Fruit fly (Drosophila melanogaster) whole organism, embryonic: ENCODE results near the gene CG10301.

Experiments used
- Abd-B ChIP-seq: fragments of 200-800 bp; sonication (Bioruptor generic); optimal IDR thresholded peaks from 2 replicates; lab custom pipeline; 2018; ENCODE audit warnings: missing biosample characterization, mild to moderate bottlenecking, missing genetic modification characterization, moderate library complexity
- Ada2b ChIP-seq: fragments of 200-800 bp; sonication (Bioruptor generic); IDR thresholded peaks from 2 replicates; pipeline ENCODE4 v1.3.6; 2022; ENCODE audit warnings: missing biosample characterization, missing genetic modification characterization
- BEAF-32 ChIP-seq: fragments of 200-800 bp; sonication (Bioruptor generic); optimal IDR thresholded peaks from 3 replicates; lab custom pipeline; 2017; ENCODE audit warnings: missing biosample characterization, missing genetic modification characterization, mild to moderate bottlenecking, moderate library complexity, missing genetic modification reagents
- Bteb2 ChIP-seq: fragments of 200-800 bp; sonication (Bioruptor generic); optimal IDR thresholded peaks from 2 replicates; lab custom pipeline; 2016; ENCODE audit warnings: missing biosample characterization, missing genetic modification characterization
- CG1233 ChIP-seq: fragments of 200-800 bp; sonication (Bioruptor generic); optimal IDR thresholded peaks from 4 replicates; lab custom pipeline; 2018; ENCODE audit warnings: missing biosample characterization, mild to moderate bottlenecking, missing genetic modification characterization
- CG12391 ChIP-seq: fragments of 200-800 bp; sonication (Bioruptor generic); optimal IDR thresholded peaks from 3 replicates; lab custom pipeline; 2018; ENCODE audit warnings: missing biosample characterization, mild to moderate bottlenecking, missing genetic modification characterization, moderate library complexity
- CG14710 ChIP-seq: fragments of 200-800 bp; sonication (Bioruptor generic); optimal IDR thresholded peaks from 3 replicates; lab custom pipeline; 2019; ENCODE audit warnings: missing biosample characterization, mild to moderate bottlenecking, missing genetic modification characterization, moderate library complexity
- CG14860 ChIP-seq: fragments of 200-800 bp; sonication (Bioruptor generic); IDR thresholded peaks from 3 replicates; pipeline ENCODE4 v1.3.6; 2022; ENCODE audit warnings: missing biosample characterization, missing genetic modification characterization; ENCODE audit not compliant: partially characterized antibody
- CG14965 ChIP-seq: fragments of 200-800 bp; sonication (Bioruptor generic); optimal IDR thresholded peaks from 2 replicates; lab custom pipeline; 2016; ENCODE audit warnings: missing biosample characterization, missing genetic modification characterization, borderline replicate concordance
- CG17802 ChIP-seq: fragments of 200-800 bp; sonication (Bioruptor generic); optimal IDR thresholded peaks from 2 replicates; lab custom pipeline; 2018; ENCODE audit warnings: missing biosample characterization, mild to moderate bottlenecking, missing genetic modification characterization, moderate library complexity
- CG17912 ChIP-seq: fragments of 200-800 bp; sonication (Bioruptor generic); optimal IDR thresholded peaks from 2 replicates; lab custom pipeline; 2018; ENCODE audit warnings: missing biosample characterization, mild to moderate bottlenecking, missing genetic modification characterization
- CG18262 ChIP-seq: fragments of 200-800 bp; optimal IDR thresholded peaks from 3 replicates; lab custom pipeline; 2019; ENCODE audit warnings: missing biosample characterization, mild to moderate bottlenecking, missing genetic modification characterization, moderate library complexity
- CG30020 ChIP-seq: fragments of 200-800 bp; optimal IDR thresholded peaks from 2 replicates; lab custom pipeline; 2019; ENCODE audit warnings: missing biosample characterization, mild to moderate bottlenecking, missing genetic modification characterization, moderate library complexity
- CG31365 ChIP-seq: fragments of 200-800 bp; sonication (Bioruptor generic); optimal IDR thresholded peaks from 2 replicates; lab custom pipeline; 2018; ENCODE audit warnings: missing biosample characterization, mild to moderate bottlenecking, missing genetic modification characterization
- CG3838 ChIP-seq: fragments of 200-800 bp; sonication (Bioruptor generic); optimal IDR thresholded peaks from 3 replicates; lab custom pipeline; 2016; ENCODE audit warnings: missing biosample characterization, missing genetic modification characterization
- CG43689 ChIP-seq: fragments of 200-800 bp; sonication (Bioruptor generic); IDR thresholded peaks from 2 replicates; pipeline ENCODE4 v1.3.6; 2022; ENCODE audit warnings: missing biosample characterization, missing genetic modification characterization
- CG8388 ChIP-seq: fragments of 200-800 bp; sonication (Bioruptor generic); optimal IDR thresholded peaks from 2 replicates; lab custom pipeline; 2019; ENCODE audit warnings: missing biosample characterization, mild to moderate bottlenecking, missing genetic modification characterization, moderate library complexity
- CG8924 ChIP-seq: fragments of 200-800 bp; optimal IDR thresholded peaks from 3 replicates; lab custom pipeline; 2019; ENCODE audit warnings: missing biosample characterization, mild to moderate bottlenecking, missing genetic modification characterization, moderate library complexity
- Dfd ChIP-seq, 2 experiments: fragments of >200 bp; optimal IDR thresholded peaks; 2 replicates each; lab custom pipeline; 2017; ENCODE audit warnings: missing biosample characterization in 2 of 2, missing genetic modification characterization in 2 of 2
- E2f2 ChIP-seq: fragments of 200-800 bp; sonication (Bioruptor generic); IDR thresholded peaks from 2 replicates; pipeline ENCODE4 v1.3.6; 2022; ENCODE audit warnings: missing biosample characterization, missing genetic modification characterization
- Hey ChIP-seq: fragments of 200-800 bp; sonication (Bioruptor generic); optimal IDR thresholded peaks from 3 replicates; lab custom pipeline; 2018; ENCODE audit warnings: missing biosample characterization, mild to moderate bottlenecking, missing genetic modification characterization
- HmgD ChIP-seq: fragments of 200-800 bp; sonication (Bioruptor generic); optimal IDR thresholded peaks from 3 replicates; lab custom pipeline; 2016; ENCODE audit warnings: missing biosample characterization, missing genetic modification characterization
- Lpt ChIP-seq: fragments of >200 bp; optimal IDR thresholded peaks from 2 replicates; lab custom pipeline; 2018; ENCODE audit warnings: missing biosample characterization, missing genetic modification characterization
- NC2α ChIP-seq: fragments of 200-800 bp; sonication (Bioruptor generic); optimal IDR thresholded peaks from 2 replicates; lab custom pipeline; 2016; ENCODE audit warnings: missing biosample characterization, missing genetic modification characterization
- Ptx1 ChIP-seq: fragments of 200-800 bp; sonication (Bioruptor generic); IDR thresholded peaks from 2 replicates; pipeline ENCODE4 v1.3.6; 2022; ENCODE audit warnings: missing biosample characterization, missing genetic modification characterization
- Sin3A ChIP-seq: fragments of >200 bp; optimal IDR thresholded peaks from 2 replicates; lab custom pipeline; 2018
- Taf1 ChIP-seq: fragments of 200-800 bp; sonication (Bioruptor generic); IDR thresholded peaks from 2 replicates; pipeline ENCODE4 v1.3.6; 2022; ENCODE audit warnings: missing biosample characterization, missing genetic modification characterization
- Tbp ChIP-seq: fragments of >200 bp; optimal IDR thresholded peaks from 2 replicates; lab custom pipeline; 2018; ENCODE audit warnings: missing biosample characterization, missing genetic modification characterization
- Xbp1 ChIP-seq: fragments of 200-800 bp; sonication (Bioruptor generic); optimal IDR thresholded peaks from 3 replicates; lab custom pipeline; 2016; ENCODE audit warnings: missing biosample characterization, mild to moderate bottlenecking, missing genetic modification characterization
- YL-1 ChIP-seq: fragments of 200-800 bp; sonication (Bioruptor generic); optimal IDR thresholded peaks from 3 replicates; lab custom pipeline; 2017; ENCODE audit warnings: missing biosample characterization, mild to moderate bottlenecking, missing genetic modification characterization
- ab ChIP-seq: fragments of 200-800 bp; sonication (Bioruptor generic); optimal IDR thresholded peaks from 2 replicates; lab custom pipeline; 2016; ENCODE audit warnings: missing biosample characterization, missing genetic modification characterization
- abd-A ChIP-seq: fragments of 200-800 bp; sonication (Bioruptor generic); optimal IDR thresholded peaks from 3 replicates; lab custom pipeline; 2019; ENCODE audit warnings: missing biosample characterization, mild to moderate bottlenecking, missing genetic modification characterization, moderate library complexity
- ap ChIP-seq: fragments of 200-800 bp; sonication (Bioruptor generic); IDR thresholded peaks from 2 replicates; pipeline ENCODE4 v1.3.6; 2022; ENCODE audit warnings: missing biosample characterization, missing genetic modification characterization
- dysf ChIP-seq: fragments of 200-800 bp; sonication (Bioruptor generic); IDR thresholded peaks from 3 replicates; pipeline ENCODE4 v1.3.6; 2022; ENCODE audit warnings: missing biosample characterization, missing genetic modification characterization
- grn ChIP-seq: fragments of 200-800 bp; sonication (Bioruptor generic); optimal IDR thresholded peaks from 3 replicates; lab custom pipeline; 2017; ENCODE audit warnings: missing biosample characterization, missing genetic modification characterization
- hth ChIP-seq: fragments of >200 bp; optimal IDR thresholded peaks from 2 replicates; lab custom pipeline; 2017; ENCODE audit warnings: inconsistent platforms
- ind ChIP-seq: fragments of 200-800 bp; sonication (Bioruptor generic); optimal IDR thresholded peaks from 3 replicates; lab custom pipeline; 2016; ENCODE audit warnings: missing biosample characterization, missing genetic modification characterization
- maf-S ChIP-seq: fragments of 200-800 bp; sonication (Bioruptor generic); optimal IDR thresholded peaks from 2 replicates; lab custom pipeline; 2016; ENCODE audit warnings: missing biosample characterization, missing genetic modification characterization
- nom ChIP-seq: fragments of 200-800 bp; sonication (Bioruptor generic); optimal IDR thresholded peaks from 2 replicates; lab custom pipeline; 2017; ENCODE audit warnings: missing biosample characterization, missing genetic modification characterization, mild to moderate bottlenecking, moderate library complexity, missing genetic modification reagents
- odd ChIP-seq: fragments of 200-800 bp; sonication (Bioruptor generic); optimal IDR thresholded peaks from 2 replicates; lab custom pipeline; 2017; ENCODE audit warnings: missing biosample characterization, mild to moderate bottlenecking, missing genetic modification characterization
- pfk ChIP-seq: fragments of 200-800 bp; sonication (Bioruptor generic); optimal IDR thresholded peaks from 2 replicates; lab custom pipeline; 2018; ENCODE audit warnings: missing biosample characterization, mild to moderate bottlenecking, missing genetic modification characterization, moderate library complexity
- phol ChIP-seq: fragments of 200-800 bp; sonication (Bioruptor generic); optimal IDR thresholded peaks from 3 replicates; lab custom pipeline; 2018; ENCODE audit warnings: missing biosample characterization, mild to moderate bottlenecking, missing genetic modification characterization, moderate library complexity
- pita ChIP-seq: fragments of 200-800 bp; sonication (Bioruptor generic); optimal IDR thresholded peaks from 2 replicates; lab custom pipeline; 2017; ENCODE audit warnings: missing biosample characterization, mild to moderate bottlenecking, missing genetic modification characterization
- sens-2 ChIP-seq: fragments of 200-800 bp; sonication (Bioruptor generic); IDR thresholded peaks from 2 replicates; pipeline ENCODE4 v1.3.6; 2022; ENCODE audit warnings: missing biosample characterization, missing genetic modification characterization
- seq ChIP-seq: fragments of 200-800 bp; sonication (Bioruptor generic); IDR thresholded peaks from 2 replicates; pipeline ENCODE4 v1.3.6; 2022; ENCODE audit warnings: missing biosample characterization, missing genetic modification characterization
- sna ChIP-seq: fragments of 200-800 bp; sonication (Bioruptor generic); IDR thresholded peaks from 2 replicates; pipeline ENCODE4 v1.3.6; 2022; ENCODE audit warnings: missing biosample characterization, missing genetic modification characterization; ENCODE audit not compliant: partially characterized antibody
- sug ChIP-seq: fragments of 200-800 bp; optimal IDR thresholded peaks from 2 replicates; lab custom pipeline; 2019; ENCODE audit warnings: missing biosample characterization, mild to moderate bottlenecking, missing genetic modification characterization, moderate library complexity
- ttk ChIP-seq: fragments of 200-800 bp; sonication (Bioruptor generic); IDR thresholded peaks from 2 replicates; pipeline ENCODE4 v2.1.2; 2022; ENCODE audit warnings: missing biosample characterization, missing genetic modification characterization
- z ChIP-seq: fragments of 200-800 bp; sonication (Bioruptor generic); IDR thresholded peaks from 3 replicates; pipeline ENCODE4 v1.3.6; 2022; ENCODE audit warnings: missing biosample characterization, missing genetic modification characterization
- zfh2 ChIP-seq: fragments of 200-800 bp; sonication (Bioruptor generic); optimal IDR thresholded peaks from 2 replicates; lab custom pipeline; 2016; ENCODE audit warnings: missing biosample characterization, missing genetic modification characterization

The CG10301 gene

DNA sequence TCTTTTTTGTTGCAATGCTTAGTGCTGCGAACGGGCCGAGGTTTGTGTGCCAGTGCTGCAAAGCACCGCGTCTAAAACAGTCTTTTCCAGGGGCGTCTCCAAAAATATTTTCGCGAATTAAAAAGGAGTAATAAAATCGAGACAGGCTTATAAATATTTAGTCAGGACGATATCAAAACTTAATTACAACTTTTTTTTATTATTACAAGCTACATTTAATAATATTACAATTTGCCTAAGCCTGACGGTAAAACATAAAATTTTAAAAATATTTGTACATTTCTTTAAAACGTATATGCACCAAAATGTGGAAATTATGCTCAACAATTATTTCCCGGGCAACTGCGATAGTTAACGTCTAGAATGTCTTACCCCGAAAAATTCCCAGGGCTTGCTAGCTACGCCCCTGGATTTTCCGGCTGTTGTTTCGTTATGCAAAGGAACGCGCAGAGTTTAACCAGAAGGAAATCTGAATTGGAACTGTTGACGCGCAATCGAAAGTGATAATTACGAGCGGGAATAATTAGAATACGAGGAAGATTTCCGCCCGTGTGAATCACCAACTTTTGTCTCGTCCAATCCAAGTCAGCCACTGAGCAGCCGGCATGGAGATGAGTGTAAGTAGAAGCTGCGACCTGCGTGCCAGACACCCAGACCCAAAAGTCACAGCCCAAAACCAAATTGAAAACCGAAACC is 48.1 kb downstream of the CG10301 start, which contains the start of the genes PTPMT1 and Hrd3 (continued):
- TF ChIP-seq NC2α (GFP tag; lab: Kevin White, UChicago) (peak; percentile 95), z (GFP tag; lab: Robert Waterston, UW) (no peak), CG3838 (GFP tag; lab: Kevin White, UChicago) (peak; percentile 97), Abd-B (GFP tag; lab: Kevin White, UChicago) (peak; percentile 99), CG1233 (GFP tag; lab: Kevin White, UChicago) (peak; percentile 99), sna (GFP tag; lab: Robert Waterston, UW) (no peak), Tbp (GFP tag; lab: Kevin White, UChicago) (no peak), CG43689 (GFP tag; lab: Robert Waterston, UW) (peak; percentile 82), Xbp1 (GFP tag; lab: Kevin White, UChicago) (peak; percentile 99), ind (GFP tag; lab: Kevin White, UChicago) (peak; percentile 99), CG17912 (GFP tag; lab: Kevin White, UChicago) (peak; percentile 86), phol (peak; percentile 99), maf-S (GFP tag; lab: Kevin White, UChicago) (peak; percentile 97), CG31365 (tag; lab: Kevin White, UChicago) (peak; percentile 78), Ada2b (GFP tag; lab: Robert Waterston, UW) (peak; percentile 92), odd (GFP tag; lab: Kevin White, UChicago) (peak; percentile 99), abd-A (no peak), hth (no peak), CG12391 (tag; lab: Kevin White, UChicago) (peak; percentile 99), CG14965 (peak; percentile 70), CG8924 (tag; lab: Kevin White, UChicago) (peak; percentile 99), BEAF-32 (GFP tag; lab: Kevin White, UChicago) (peak; percentile 64), Hey (tag; lab: Kevin White, UChicago) (peak; percentile 90), Dfd (GFP tag; optimal IDR thresholded peaks at IDR 0.05; lab: Kevin White, UChicago) (peak in 1 of 2 experiments; percentile 95), Taf1 (GFP tag; lab: Robert Waterston, UW) (peak; percentile 86), CG14860 (GFP tag; lab: Robert Waterston, UW) (no peak), CG8388 (GFP tag; lab: Kevin White, UChicago) (peak; percentile 97), nom (GFP tag; lab: Kevin White, UChicago) (peak; percentile 96), HmgD (GFP tag; lab: Kevin White, UChicago) (peak; percentile 93), Sin3A (lab: Kevin White, UChicago) (peak; percentile 69), ab (GFP tag; lab: Kevin White, UChicago) (peak; percentile 95), CG30020 (tag; lab: Kevin White, UChicago) (peak; percentile 92), grn (GFP tag; lab: Kevin White, UChicago) (peak; percentile 83), sens-2 (GFP tag; lab: Robert Waterston, UW) (peak; percentile 90), Bteb2 (GFP tag; lab: Kevin White, UChicago) (peak; percentile 98), Ptx1 (GFP tag; lab: Robert Waterston, UW) (peak; percentile 98), CG18262 (tag; lab: Kevin White, UChicago) (peak; percentile 99), ap (GFP tag; lab: Robert Waterston, UW) (peak; percentile 92), CG17802 (peak; percentile 83), YL-1 (GFP tag; lab: Kevin White, UChicago) (peak; percentile 99), zfh2 (GFP tag; lab: Kevin White, UChicago) (peak; percentile 99), E2f2 (peak; percentile 79), dysf (GFP tag; lab: Robert Waterston, UW) (peak; percentile 98), pfk (GFP tag; lab: Kevin White, UChicago) (peak; percentile 64), ttk (GFP tag; lab: Robert Waterston, UW) (peak; percentile 94), CG14710 (tag; lab: Kevin White, UChicago) (peak; percentile 98), Lpt (GFP tag; lab: Kevin White, UChicago) (no peak), pita (GFP tag; lab: Kevin White, UChicago) (no peak), sug (tag; lab: Kevin White, UChicago) (peak; percentile 98), seq (peak; percentile 95)
